Worm (Caenorhabditis elegans) whole organism, young adult: ENCODE measurements around the gene Y67D8B.3.

Experiments
- aptf-2 ChIP-seq: fragments of 200-800 bp; sonication (Bioruptor generic); conservative IDR thresholded peaks from 2 replicates; pipeline ENCODE4 v1.3.6; 2022; ENCODE audit warnings: missing genetic modification reagents, missing genetic modification characterization, missing compliant biosample characterization
- attf-3 ChIP-seq: fragments of 200-800 bp; sonication (Bioruptor generic); conservative IDR thresholded peaks from 2 replicates; pipeline ENCODE4 v1.3.6; 2022; ENCODE audit warnings: missing genetic modification reagents, missing genetic modification characterization, missing compliant biosample characterization
- bed-2 ChIP-seq: fragments of 200-800 bp; sonication (Bioruptor generic); IDR thresholded peaks from 2 replicates; pipeline ENCODE4 v1.3.6; 2022; ENCODE audit warnings: missing genetic modification reagents, missing genetic modification characterization, missing compliant biosample characterization
- ceh-27 ChIP-seq: fragments of 200-800 bp; sonication (Bioruptor generic); optimal IDR thresholded peaks from 2 replicates; lab custom pipeline; 2018; ENCODE audit warnings: mild to moderate bottlenecking, missing genetic modification characterization, moderate library complexity, missing compliant biosample characterization
- lin-35 ChIP-seq, 3 experiments: fragments of 150-350 bp in 2 of 3; sonication (generic microtip) in 1 of 3; optimal IDR thresholded peaks; 2 replicates each; lab custom pipeline; 2014 to 2018; ENCODE audit warnings: missing biosample characterization in 3 of 3, missing genetic modification characterization in 3 of 3, missing genetic modification reagents in 3 of 3
- madf-6 ChIP-seq: fragments of 200-800 bp; sonication (Bioruptor generic); IDR thresholded peaks from 2 replicates; pipeline ENCODE4 v1.3.6; 2022; ENCODE audit warnings: missing genetic modification reagents, missing genetic modification characterization, missing compliant biosample characterization
- mes-4 ChIP-seq: sonication (generic microtip); optimal IDR thresholded peaks from 2 replicates; lab custom pipeline; 2016; ENCODE audit warnings: missing genotype, missing genetic modification characterization, missing compliant biosample characterization
- snpc-4 ChIP-seq, 5 experiments: fragments of 150-350 bp in 1 of 5; sonication (generic microtip) in 4 of 5; optimal IDR thresholded peaks; 2 replicates each; lab custom pipeline; 2014 to 2018; ENCODE audit warnings: missing genetic modification characterization in 5 of 5, missing biosample characterization in 3 of 5, antibody characterized with exemption in 2 of 5, mild to moderate bottlenecking in 2 of 5, missing compliant biosample characterization in 2 of 5, missing genotype in 2 of 5, moderate library complexity in 2 of 5, missing genetic modification reagents in 1 of 5
- ztf-26 ChIP-seq: sonication (generic microtip); optimal IDR thresholded peaks from 2 replicates; lab custom pipeline; 2017; ENCODE audit warnings: missing genetic modification characterization, missing compliant biosample characterization
- ztf-28 ChIP-seq: fragments of 200-800 bp; sonication (Bioruptor generic); IDR thresholded peaks from 2 replicates; pipeline ENCODE4 v1.3.6; 2022; ENCODE audit warnings: missing genetic modification reagents, missing genetic modification characterization, missing compliant biosample characterization

DNA sequence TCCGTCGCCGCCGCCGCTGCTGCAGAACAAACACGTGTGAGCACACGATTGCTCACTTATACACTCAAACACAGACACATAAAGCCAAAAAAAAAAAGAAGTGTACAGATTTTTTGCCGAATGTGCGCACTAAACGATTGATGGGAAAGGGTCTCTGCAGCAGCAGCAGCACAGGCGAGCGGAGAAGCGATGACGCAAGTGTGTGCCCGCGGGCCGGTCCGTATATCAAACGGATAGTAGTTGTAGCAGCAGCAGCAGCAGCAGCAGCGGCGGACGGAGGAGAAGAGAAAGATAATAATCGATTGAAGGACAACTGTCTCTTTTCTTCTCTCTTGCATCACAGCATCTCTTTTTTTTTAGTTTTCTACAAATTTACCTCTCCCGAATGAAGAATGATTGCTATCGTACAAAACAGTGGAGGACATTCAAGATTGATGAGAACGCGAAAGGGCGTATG, 31.4 kb upstream of the Y67D8B.3 start:
- TF ChIP-seq bed-2 (GFP tag; lab: Robert Waterston, UW) (no peak), ceh-27 (GFP tag; lab: Kevin White, UChicago) (no peak), madf-6 (GFP tag; lab: Robert Waterston, UW) (no peak), attf-3 (GFP tag; lab: Robert Waterston, UW) (no peak), lin-35 (GFP tag; optimal IDR thresholded peaks at IDR 0.05; lab: Kevin White, UChicago) (no peak), snpc-4 (GFP tag; optimal IDR thresholded peaks at IDR 0.05; lab: Kevin White, UChicago) (no peak), snpc-4 (tag; optimal IDR thresholded peaks at IDR 0.05; lab: Kevin White, UChicago) (peak in 1 of 4 experiments; percentile 5), ztf-28 (no peak), ztf-26 (tag; lab: Kevin White, UChicago) (peak; percentile 5), aptf-2 (GFP tag; lab: Robert Waterston, UW) (no peak), mes-4 (no peak)
